Worm (Caenorhabditis elegans) whole organism, L3 larva: ENCODE results near the gene asp-9.

ENCODE experiments used
- aly-2 ChIP-seq: fragments of 150-350 bp; optimal IDR thresholded peaks from 2 replicates; lab custom pipeline; 2014; ENCODE audit warnings: missing biosample characterization, missing genetic modification characterization
- ceh-16 ChIP-seq: sonication (generic microtip); optimal IDR thresholded peaks from 2 replicates; lab custom pipeline; 2017; ENCODE audit warnings: missing biosample characterization, missing genetic modification characterization
- nfya-1 ChIP-seq: sonication (generic microtip); optimal IDR thresholded peaks from 2 replicates; lab custom pipeline; 2017; ENCODE audit warnings: missing genetic modification characterization, mild to moderate bottlenecking, missing compliant biosample characterization, antibody characterized with exemption, moderate library complexity; ENCODE audit not compliant: insufficient read depth
- nhr-76 ChIP-seq: fragments of 150-350 bp; sonication (generic microtip); optimal IDR thresholded peaks from 5 replicates; lab custom pipeline; 2014; ENCODE audit warnings: missing biosample characterization, missing genetic modification characterization
- zag-1 ChIP-seq: fragments of 150-350 bp; optimal IDR thresholded peaks from 2 replicates; lab custom pipeline; 2014; ENCODE audit warnings: missing biosample characterization, missing genetic modification characterization

- no peak for TF ChIP-seq zag-1 (tag; lab: Kevin White, UChicago)
- no peak for TF ChIP-seq aly-2 (tag; lab: Kevin White, UChicago)
- peak; percentile 65 for TF ChIP-seq nfya-1 (tag; lab: Kevin White, UChicago)
- no peak for TF ChIP-seq nhr-76 (tag; lab: Kevin White, UChicago)
- no peak for TF ChIP-seq ceh-16 (tag; lab: Kevin White, UChicago)
These were observed 26.1 kb upstream of the asp-9 start for ce11 chrIV:6159616-6160015.
